Worm (Caenorhabditis elegans) whole organism, young adult: ENCODE data around the gene mog-4.

ENCODE experiments used
- B0019.2 ChIP-seq: fragments of 200-800 bp; sonication (Bioruptor generic); conservative IDR thresholded peaks from 2 replicates; pipeline ENCODE4 v1.3.6; 2022; ENCODE audit warnings: missing genetic modification reagents, missing genetic modification characterization, missing compliant biosample characterization
- B0261.1 ChIP-seq: sonication (generic microtip); optimal IDR thresholded peaks from 2 replicates; lab custom pipeline; 2016; ENCODE audit warnings: mild to moderate bottlenecking, missing genetic modification characterization, moderate library complexity, missing compliant biosample characterization
- F49E8.2 ChIP-seq: sonication (generic microtip); optimal IDR thresholded peaks from 3 replicates; lab custom pipeline; 2017; ENCODE audit warnings: missing genetic modification characterization, mild to moderate bottlenecking, missing compliant biosample characterization, antibody characterized with exemption, moderate library complexity; ENCODE audit not compliant: insufficient read depth
- F57A8.1 ChIP-seq: fragments of 200-800 bp; sonication (Bioruptor generic); optimal IDR thresholded peaks from 2 replicates; lab custom pipeline; 2018; ENCODE audit warnings: mild to moderate bottlenecking, missing genetic modification characterization, moderate library complexity, missing compliant biosample characterization
- akir-1 ChIP-seq: fragments of 200-800 bp; sonication (Bioruptor generic); optimal IDR thresholded peaks from 2 replicates; lab custom pipeline; 2018; ENCODE audit warnings: mild to moderate bottlenecking, missing genetic modification characterization, moderate library complexity, missing compliant biosample characterization
- attf-6 ChIP-seq: fragments of 200-800 bp; sonication (Bioruptor generic); IDR thresholded peaks from 2 replicates; pipeline ENCODE4 v1.3.6; 2022; ENCODE audit warnings: missing genetic modification reagents, missing genetic modification characterization, missing compliant biosample characterization
- egl-44 ChIP-seq: fragments of 200-800 bp; sonication (Bioruptor generic); IDR thresholded peaks from 2 replicates; pipeline ENCODE4 v1.3.6; 2022; ENCODE audit warnings: missing genetic modification reagents, missing genetic modification characterization, missing compliant biosample characterization
- ets-4 ChIP-seq: fragments of 200-800 bp; sonication (Bioruptor generic); optimal IDR thresholded peaks from 2 replicates; lab custom pipeline; 2018; ENCODE audit warnings: mild to moderate bottlenecking, missing genetic modification characterization, missing compliant biosample characterization
- him-1 ChIP-seq: sonication (generic microtip); optimal IDR thresholded peaks from 2 replicates; lab custom pipeline; 2016; ENCODE audit warnings: missing genotype, missing genetic modification reagents, missing genetic modification characterization, missing compliant biosample characterization
- madf-8 ChIP-seq: fragments of 200-800 bp; sonication (Bioruptor generic); conservative IDR thresholded peaks from 2 replicates; pipeline ENCODE4 v1.3.6; 2022; ENCODE audit warnings: missing genetic modification reagents, missing genetic modification characterization, missing compliant biosample characterization
- nhr-80 ChIP-seq: sonication (generic microtip); optimal IDR thresholded peaks from 2 replicates; lab custom pipeline; 2016; ENCODE audit warnings: missing genetic modification characterization, missing compliant biosample characterization
- sdz-38 ChIP-seq: sonication (generic microtip); optimal IDR thresholded peaks from 2 replicates; lab custom pipeline; 2016; ENCODE audit warnings: missing genotype, missing genetic modification characterization, missing compliant biosample characterization
- unc-62 ChIP-seq: fragments of 150-350 bp; optimal IDR thresholded peaks from 2 replicates; lab custom pipeline; 2014; ENCODE audit warnings: missing biosample characterization, missing genetic modification reagents, missing genetic modification characterization
- zim-3 ChIP-seq: sonication (generic microtip); optimal IDR thresholded peaks from 2 replicates; lab custom pipeline; 2017; ENCODE audit warnings: mild to moderate bottlenecking, missing genetic modification characterization, moderate library complexity, missing compliant biosample characterization

DNA sequence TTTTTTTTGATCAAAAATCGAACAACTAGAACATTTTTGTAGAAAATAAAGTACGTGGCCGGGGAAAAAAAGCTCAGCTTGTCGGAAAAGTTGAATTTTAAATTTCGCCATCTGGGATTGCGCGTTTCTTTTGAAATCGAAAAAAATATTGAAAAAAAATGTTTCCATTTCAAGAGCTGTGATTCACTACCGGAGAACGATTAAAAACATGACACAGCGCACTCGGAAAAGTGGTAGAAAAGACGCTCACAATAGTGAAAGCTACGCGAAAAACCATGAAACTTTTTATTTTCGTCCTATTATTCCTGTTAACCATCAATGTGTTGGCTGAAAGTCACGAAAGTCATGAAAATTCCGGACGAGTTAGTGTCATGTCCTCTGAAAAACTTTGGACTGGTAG lies 23.7 kb downstream of the mog-4 start, which contains the start of the genes clec-147 and C04H5.7:
- TF ChIP-seq F49E8.2 (no peak), zim-3 (tag; lab: Kevin White, UChicago) (no peak), nhr-80 (tag; lab: Kevin White, UChicago) (no peak), ets-4 (GFP tag; lab: Kevin White, UChicago) (no peak), akir-1 (no peak), madf-8 (GFP tag; lab: Robert Waterston, UW) (no peak), F57A8.1 (GFP tag; lab: Kevin White, UChicago) (no peak), sdz-38 (no peak), B0261.1 (tag; lab: Kevin White, UChicago) (no peak), egl-44 (GFP tag; lab: Robert Waterston, UW) (no peak), him-1 (no peak), attf-6 (GFP tag; lab: Robert Waterston, UW) (no peak), unc-62 (GFP tag; lab: Kevin White, UChicago) (no peak), B0019.2 (no peak)
